Worm (Caenorhabditis elegans) whole organism, L3 larva: ENCODE results near the gene F41C3.8.

Experiments
- ZK546.5 ChIP-seq: sonication (generic microtip); optimal IDR thresholded peaks from 2 replicates; lab custom pipeline; 2017; ENCODE audit warnings: missing biosample characterization, missing genetic modification characterization
- aly-2 ChIP-seq: fragments of 150-350 bp; optimal IDR thresholded peaks from 2 replicates; lab custom pipeline; 2014; ENCODE audit warnings: missing biosample characterization, missing genetic modification characterization
- ceh-82 ChIP-seq: fragments of 150-350 bp; optimal IDR thresholded peaks from 2 replicates; lab custom pipeline; 2014; ENCODE audit warnings: missing biosample characterization, missing genetic modification characterization
- egl-27 ChIP-seq: sonication (generic microtip); optimal IDR thresholded peaks from 4 replicates; lab custom pipeline; 2017; ENCODE audit warnings: missing biosample characterization, missing genetic modification reagents, missing genetic modification characterization
- egl-5 ChIP-seq: fragments of 150-350 bp; optimal IDR thresholded peaks from 2 replicates; lab custom pipeline; 2017; ENCODE audit warnings: missing biosample characterization, missing genetic modification reagents, missing genetic modification characterization, inconsistent platforms
- elt-1 ChIP-seq: fragments of 150-350 bp; optimal IDR thresholded peaks from 2 replicates; lab custom pipeline; 2014; ENCODE audit warnings: missing biosample characterization, missing genetic modification characterization
- fos-1 ChIP-seq: fragments of 150-350 bp; optimal IDR thresholded peaks from 2 replicates; lab custom pipeline; 2014; ENCODE audit warnings: missing biosample characterization, missing genetic modification characterization
- lin-15B ChIP-seq: fragments of 150-350 bp; optimal IDR thresholded peaks from 2 replicates; lab custom pipeline; 2014; ENCODE audit warnings: missing biosample characterization, missing genetic modification characterization
- lin-39 ChIP-seq: fragments of 150-350 bp; optimal IDR thresholded peaks from 2 replicates; lab custom pipeline; 2018; ENCODE audit warnings: missing biosample characterization, missing genetic modification reagents, missing genetic modification characterization
- nhr-237 ChIP-seq: fragments of 150-350 bp; optimal IDR thresholded peaks from 2 replicates; lab custom pipeline; 2014; ENCODE audit warnings: missing biosample characterization, missing genetic modification characterization
- nhr-25 ChIP-seq: sonication (generic microtip); optimal IDR thresholded peaks from 2 replicates; lab custom pipeline; 2017; ENCODE audit warnings: missing biosample characterization, missing genetic modification characterization
- ztf-11 ChIP-seq: fragments of 150-350 bp; optimal IDR thresholded peaks from 2 replicates; lab custom pipeline; 2014; ENCODE audit warnings: missing biosample characterization, missing genetic modification characterization
- ztf-4 ChIP-seq: fragments of 150-350 bp; optimal IDR thresholded peaks from 2 replicates; lab custom pipeline; 2014; ENCODE audit warnings: missing biosample characterization, missing genetic modification characterization

- TF ChIP-seq ztf-11 (tag; lab: Kevin White, UChicago) (no peak), lin-15B (tag; lab: Kevin White, UChicago) (no peak), aly-2 (tag; lab: Kevin White, UChicago) (no peak), ceh-82 (tag; lab: Kevin White, UChicago) (no peak), nhr-25 (tag; lab: Kevin White, UChicago) (no peak), lin-39 (tag; lab: Kevin White, UChicago) (no peak), elt-1 (tag; lab: Kevin White, UChicago) (no peak), egl-27 (tag; lab: Kevin White, UChicago) (no peak), nhr-237 (tag; lab: Kevin White, UChicago) (no peak), egl-5 (no peak), ztf-4 (tag; lab: Kevin White, UChicago) (no peak), ZK546.5 (no peak), fos-1 (tag; lab: Kevin White, UChicago) (no peak)
Observed at ce11 chrII:4703011-4703410, 12.8 kb upstream of the F41C3.8 start.
